Worm (Caenorhabditis elegans): ENCODE results near the gene str-255.
"Not testable (repeated sequence)": the region's sequence is repeated elsewhere in the genome, so short reads cannot be mapped to it uniquely, and the experiment has no call there.

The str-255 gene

DNA sequence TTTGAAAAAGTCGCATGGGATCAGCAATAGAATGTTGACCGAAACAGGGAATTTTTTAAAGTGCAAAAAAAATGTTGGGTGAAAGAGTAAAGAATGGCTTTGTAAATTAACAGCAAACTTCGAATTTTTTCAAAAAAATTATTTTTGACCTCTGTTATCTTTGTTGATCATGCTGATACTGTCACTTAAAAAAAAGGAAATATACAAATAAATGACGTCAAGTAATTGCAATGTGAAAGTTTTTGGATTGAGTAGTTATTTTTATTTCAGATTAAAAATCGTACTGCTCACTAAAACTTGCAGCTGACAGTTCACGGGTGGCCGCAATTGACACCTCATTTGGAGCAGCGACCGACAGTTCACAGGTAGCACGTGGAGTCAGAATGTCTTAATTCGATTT lies 12.8 kb downstream of the str-255 start, which contains the start of gene C45H4.13:
Gene C45H4.13, minus strand, starts transcription at position 101 of the 400 bp plus-strand sequence.
- TF ChIP-seq unc-3 (GFP tag; conservative IDR thresholded peaks at IDR 0.05) (no peak), unc-3 (tag; optimal IDR thresholded peaks at IDR 0.05) (no peak), ceh-9 (tag; optimal IDR thresholded peaks at IDR 0.05) (no peak), mec-3 (tag; optimal IDR thresholded peaks at IDR 0.05; ENCODE audit: borderline replicate concordance) (no peak), ceh-18 (tag; optimal IDR thresholded peaks at IDR 0.05) (no peak), ets-4 (tag; optimal IDR thresholded peaks at IDR 0.05) (no peak), K09A11.1 (tag; optimal IDR thresholded peaks at IDR 0.05; ENCODE audit: insufficient read depth) (no peak), ceh-45 (GFP tag; IDR thresholded peaks at IDR 0.05) (no peak), npax-4 (tag; optimal IDR thresholded peaks at IDR 0.05) (no peak), fkh-6 (tag; optimal IDR thresholded peaks at IDR 0.05) (no peak)

DNA sequence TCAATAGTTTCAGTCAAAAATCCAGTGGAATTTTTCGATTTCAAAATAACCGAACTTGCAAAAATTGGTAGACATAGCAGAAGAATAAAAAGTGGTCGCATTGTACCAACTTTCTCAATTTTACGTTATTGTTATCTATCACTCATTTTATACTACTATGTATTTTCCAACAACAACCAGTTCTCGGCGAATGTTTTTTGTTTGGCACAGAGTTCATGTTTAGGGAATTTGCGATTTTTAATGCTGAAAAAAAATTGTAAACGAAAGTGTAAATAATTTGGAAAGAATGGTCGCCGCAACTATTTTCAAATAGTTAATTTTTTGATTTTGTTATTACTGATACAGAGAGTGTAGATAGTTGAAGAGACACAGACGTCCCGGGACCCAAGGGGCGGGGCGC lies 14.2 kb downstream of the str-255 start, which contains the start of gene C45H4.21:
Gene C45H4.21, minus strand, starts transcription at position 101 of the 400 bp plus-strand sequence.
- TF ChIP-seq che-1 (tag; optimal IDR thresholded peaks at IDR 0.05): no peak
- TF ChIP-seq elt-2 (tag; optimal IDR thresholded peaks at IDR 0.05): no peak
- no peak for TF ChIP-seq unc-86 (tag; optimal IDR thresholded peaks at IDR 0.05)
- no peak for TF ChIP-seq ztf-16 (tag; optimal IDR thresholded peaks at IDR 0.05)
- TF ChIP-seq hlh-15 (tag; optimal IDR thresholded peaks at IDR 0.05): no peak
- no peak for TF ChIP-seq zip-5 (tag; optimal IDR thresholded peaks at IDR 0.05)
- TF ChIP-seq C08G9.2 (tag; optimal IDR thresholded peaks at IDR 0.05): no peak
- no peak for TF ChIP-seq sox-2 (GFP tag; IDR thresholded peaks at IDR 0.05)

DNA sequence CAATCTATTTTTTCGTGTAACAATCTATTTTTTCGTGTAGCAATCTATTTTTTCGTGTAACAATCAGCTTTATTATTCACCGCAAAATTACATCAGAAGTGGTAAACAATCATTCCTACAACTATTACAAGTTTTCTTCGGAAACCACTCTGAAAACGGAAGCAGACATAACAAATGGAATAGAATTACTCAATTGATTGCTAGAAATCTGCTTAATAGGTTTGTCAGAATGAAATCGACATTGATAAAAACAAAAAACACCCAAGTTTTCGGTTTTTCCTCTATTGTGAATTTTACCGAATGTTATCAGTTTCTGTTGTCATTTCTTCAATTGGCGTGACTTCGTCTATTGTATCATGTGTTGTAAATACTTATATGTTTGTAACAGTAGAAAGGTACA lies 16.8 kb downstream of the str-255 start, which contains the start of gene srbc-20:
Gene srbc-20, plus strand, starts transcription at position 301 of the 400 bp plus-strand sequence.
- no peak for TF ChIP-seq tbx-2 (tag; optimal IDR thresholded peaks at IDR 0.05)
- TF ChIP-seq dmd-4 (tag; optimal IDR thresholded peaks at IDR 0.05; ENCODE audit: borderline replicate concordance): no peak
- no peak for TF ChIP-seq K09A11.1 (tag; optimal IDR thresholded peaks at IDR 0.05; ENCODE audit: insufficient read depth)
- TF ChIP-seq unc-86 (tag; optimal IDR thresholded peaks at IDR 0.05): no peak
- TF ChIP-seq C38D4.7 (GFP tag; optimal IDR thresholded peaks at IDR 0.05): no peak
- no peak for TF ChIP-seq K02D7.2 (tag; optimal IDR thresholded peaks at IDR 0.05)
- TF ChIP-seq odd-2 (tag; optimal IDR thresholded peaks at IDR 0.05): no peak
- no peak for TF ChIP-seq F13H6.1 (tag; optimal IDR thresholded peaks at IDR 0.05)
- TF ChIP-seq ceh-9 (tag; optimal IDR thresholded peaks at IDR 0.05): no peak

DNA sequence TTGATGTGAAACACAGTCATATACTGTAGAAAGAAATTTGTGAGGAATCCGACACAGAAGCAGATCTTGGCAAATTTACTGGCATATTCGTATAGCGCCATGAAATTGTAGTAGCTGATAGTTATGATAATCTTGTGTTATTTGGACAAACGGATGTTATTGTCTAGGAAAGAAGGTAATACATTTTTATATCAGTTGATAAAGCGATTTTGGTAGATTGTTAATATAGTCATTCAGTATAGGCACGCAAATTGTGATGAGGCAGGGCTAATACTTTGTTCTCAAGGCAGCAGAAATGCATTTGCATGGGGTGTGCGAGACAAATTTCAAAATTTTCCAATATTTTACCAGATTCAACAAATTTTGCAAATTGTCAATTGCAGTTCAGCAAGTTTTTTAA lies 17.6 kb downstream of the str-255 start, which contains the start of gene str-52:
Gene str-52, minus strand, starts transcription at position 101 of the 400 bp plus-strand sequence.
- TF ChIP-seq nfya-1 (tag; optimal IDR thresholded peaks at IDR 0.05): no peak
- TF ChIP-seq unc-55 (GFP tag; optimal IDR thresholded peaks at IDR 0.05): no peak
- TF ChIP-seq mec-3 (tag; optimal IDR thresholded peaks at IDR 0.05; ENCODE audit: borderline replicate concordance): no peak
- no peak for TF ChIP-seq pat-9 (tag; optimal IDR thresholded peaks at IDR 0.05)
- TF ChIP-seq ets-4 (tag; optimal IDR thresholded peaks at IDR 0.05): no peak
- no peak for TF ChIP-seq ceh-14 (tag; optimal IDR thresholded peaks at IDR 0.05)
- no peak for TF ChIP-seq hlh-30 (tag; optimal IDR thresholded peaks at IDR 0.05; ENCODE audit: insufficient read depth)
- no peak for TF ChIP-seq ceh-2 (tag; optimal IDR thresholded peaks at IDR 0.05)
- no peak for TF ChIP-seq nhr-11 (tag; optimal IDR thresholded peaks at IDR 0.05)

DNA sequence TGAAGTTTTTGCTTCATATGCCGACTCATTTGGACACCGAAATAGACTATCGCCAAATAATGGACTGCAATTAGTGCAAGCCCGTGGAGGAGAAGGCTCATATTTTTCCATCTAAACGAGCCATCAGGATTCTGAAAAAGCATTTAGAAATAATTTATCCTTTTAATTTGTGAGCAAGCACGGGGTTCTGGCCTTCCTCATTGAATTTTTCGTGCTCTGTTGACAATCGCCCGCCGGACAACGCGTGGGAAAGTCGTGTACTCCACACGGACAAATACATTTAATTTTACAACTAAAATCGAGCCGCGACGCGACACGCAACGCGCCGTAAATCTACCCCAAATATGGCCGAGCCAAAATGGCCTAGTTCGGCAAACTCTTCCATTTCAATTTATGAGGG lies 19.2 kb downstream of the str-255 start, which contains the start of gene F22F7.12:
Gene F22F7.12, minus strand, starts transcription at position 101 of the 400 bp plus-strand sequence.
- not testable (repeated sequence) for TF ChIP-seq ets-4, ceh-9, elt-4 (tag; optimal IDR thresholded peaks at IDR 0.05)

DNA sequence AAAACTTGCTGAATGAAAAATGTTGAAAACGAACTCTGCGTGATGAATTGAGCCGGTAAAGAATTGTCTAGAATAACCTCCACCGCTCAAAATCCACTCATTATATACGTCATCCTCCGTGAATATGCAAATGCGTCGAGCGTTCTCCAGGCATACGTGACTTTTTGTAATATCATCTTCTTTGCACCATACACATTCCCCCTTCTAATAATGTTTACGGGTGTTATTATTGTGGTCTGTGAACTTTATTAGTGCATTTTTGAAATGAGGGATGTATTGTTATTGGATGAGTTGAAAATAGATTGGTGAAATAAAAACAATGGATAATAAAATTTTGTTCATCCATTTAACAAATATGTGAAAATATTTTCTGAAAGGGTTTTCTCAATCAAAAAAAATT lies 23.7 kb downstream of the str-255 start, which contains the start of gene F22F7.7:
Gene F22F7.7, minus strand, starts transcription at position 125 of the 400 bp plus-strand sequence.
- no peak for TF ChIP-seq sdc-2 (tag; optimal IDR thresholded peaks at IDR 0.05)
- no peak for TF ChIP-seq tbx-7 (tag; optimal IDR thresholded peaks at IDR 0.05)
- TF ChIP-seq C08G9.2 (tag; optimal IDR thresholded peaks at IDR 0.05): no peak
- no peak for TF ChIP-seq ceh-14 (tag; optimal IDR thresholded peaks at IDR 0.05)
- no peak for TF ChIP-seq K02D7.2 (tag; optimal IDR thresholded peaks at IDR 0.05)
- no peak for TF ChIP-seq ceh-2 (tag; optimal IDR thresholded peaks at IDR 0.05)
- no peak for TF ChIP-seq sox-2 (GFP tag; IDR thresholded peaks at IDR 0.05)
- no peak for TF ChIP-seq unc-3 (GFP tag; conservative IDR thresholded peaks at IDR 0.05)
- TF ChIP-seq unc-3 (tag; optimal IDR thresholded peaks at IDR 0.05): no peak
- TF ChIP-seq ttx-3 (tag; optimal IDR thresholded peaks at IDR 0.05): no peak
- TF ChIP-seq K09A11.1 (tag; optimal IDR thresholded peaks at IDR 0.05; ENCODE audit: insufficient read depth): no peak
- no peak for TF ChIP-seq eyg-1 (tag; optimal IDR thresholded peaks at IDR 0.05)
- TF ChIP-seq che-1 (tag; optimal IDR thresholded peaks at IDR 0.05): no peak
- no peak for TF ChIP-seq madf-2 (tag; optimal IDR thresholded peaks at IDR 0.05)
